Worm (Caenorhabditis elegans): ENCODE data around the gene K07H8.11.

DNA sequence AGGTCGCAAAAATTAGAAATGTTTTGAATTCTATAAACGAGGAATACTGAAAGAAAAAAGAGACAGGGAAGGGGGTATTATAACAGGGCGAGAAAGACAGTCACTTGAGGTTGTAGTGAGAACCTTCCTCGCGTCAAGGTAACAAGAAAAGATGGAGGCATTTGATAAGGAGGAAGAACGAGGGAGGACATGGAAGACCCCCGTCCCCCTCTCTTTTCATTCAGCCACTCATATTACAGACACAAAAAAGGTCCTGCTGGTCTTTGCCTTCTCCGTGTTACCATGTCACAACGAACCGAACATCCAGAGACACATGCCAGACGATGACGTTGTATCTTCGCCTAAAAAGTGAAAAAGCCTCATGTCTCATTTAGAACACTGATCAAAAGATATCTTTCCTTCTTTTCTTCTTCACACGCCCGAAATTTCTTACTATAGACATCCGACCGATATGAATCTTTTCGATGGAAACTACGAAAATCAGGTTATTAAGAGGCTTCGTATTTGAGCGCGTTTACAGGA is 33.8 kb downstream of the K07H8.11 start:
- TF ChIP-seq ceh-36 (tag; optimal IDR thresholded peaks at IDR 0.05) (no peak), ama-1 (optimal IDR thresholded peaks at IDR 0.05) (no peak), tra-4 (tag; optimal IDR thresholded peaks at IDR 0.05) (no peak)
